Worm (Caenorhabditis elegans) whole organism, midembryonic: ENCODE data around the gene W09D6.5.

ENCODE experiments used
- cog-1 ChIP-seq: sonication (generic microtip); optimal IDR thresholded peaks from 2 replicates; lab custom pipeline; 2016; ENCODE audit warnings: missing genetic modification characterization, missing compliant biosample characterization
- flt-1 ChIP-seq: fragments of 200-800 bp; sonication (Bioruptor generic); IDR thresholded peaks from 2 replicates; pipeline ENCODE4 v1.3.6; 2022; ENCODE audit warnings: missing genetic modification characterization, missing compliant biosample characterization
- med-1 ChIP-seq: sonication (generic microtip); optimal IDR thresholded peaks from 2 replicates; lab custom pipeline; 2017; ENCODE audit warnings: missing genetic modification characterization, mild to moderate bottlenecking, missing compliant biosample characterization, antibody characterized with exemption, missing genetic modification reagents; ENCODE audit not compliant: insufficient read depth
- tab-1 ChIP-seq: fragments of 200-800 bp; sonication (Bioruptor generic); IDR thresholded peaks from 2 replicates; pipeline ENCODE4 v1.3.6; 2022; ENCODE audit warnings: missing genetic modification characterization, missing compliant biosample characterization
- ztf-23 ChIP-seq: fragments of 200-800 bp; sonication (Bioruptor generic); IDR thresholded peaks from 2 replicates; pipeline ENCODE4 v1.3.6; 2022; ENCODE audit warnings: missing genetic modification reagents, missing genetic modification characterization, missing compliant biosample characterization
- ztf-29 ChIP-seq: fragments of 200-800 bp; sonication (Bioruptor generic); IDR thresholded peaks from 2 replicates; pipeline ENCODE4 v1.3.6; 2022; ENCODE audit warnings: missing genetic modification reagents, missing genetic modification characterization, missing compliant biosample characterization

DNA sequence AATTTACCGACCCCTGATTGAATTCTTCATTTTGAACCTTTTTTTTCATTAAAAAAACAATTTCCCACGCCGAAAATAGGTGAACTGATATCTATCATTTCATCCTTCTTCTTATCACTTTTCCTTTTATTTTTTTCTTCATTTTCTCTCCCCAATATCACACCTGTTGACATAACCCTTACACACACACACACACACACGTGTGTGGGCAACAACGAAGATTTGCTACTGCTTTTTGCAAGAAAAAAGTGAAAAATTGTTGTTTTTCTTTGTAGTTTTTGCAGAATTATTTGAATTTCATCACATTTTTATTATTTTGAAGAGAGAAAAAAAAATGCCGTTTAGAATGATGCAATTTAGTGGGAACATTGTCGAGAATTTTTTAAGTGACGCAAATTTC, 47.7 kb upstream of the W09D6.5 start:
- TF ChIP-seq cog-1 (tag; lab: Kevin White, UChicago), result no peak
- TF ChIP-seq flt-1 (GFP tag; lab: Robert Waterston, UW), result no peak
- TF ChIP-seq ztf-23 (GFP tag; lab: Robert Waterston, UW), result no peak
- no peak for TF ChIP-seq ztf-29 (GFP tag; lab: Robert Waterston, UW)
- no peak for TF ChIP-seq med-1 (GFP tag; lab: Kevin White, UChicago)
- no peak for TF ChIP-seq tab-1
